Worm (Caenorhabditis elegans) whole organism, late embryonic: ENCODE data around the gene unc-31.

Source experiments
- C38D4.7 ChIP-seq: fragments of 200-800 bp; sonication (Bioruptor generic); optimal IDR thresholded peaks from 2 replicates; lab custom pipeline; 2018; ENCODE audit warnings: mild to moderate bottlenecking, missing genetic modification characterization, moderate library complexity, missing compliant biosample characterization
- Y22D7AL.16 ChIP-seq: sonication (generic microtip); optimal IDR thresholded peaks from 2 replicates; lab custom pipeline; 2016; ENCODE audit warnings: missing genetic modification characterization, missing compliant biosample characterization
- ahr-1 ChIP-seq: sonication (generic microtip); optimal IDR thresholded peaks from 2 replicates; lab custom pipeline; 2016; ENCODE audit warnings: missing genetic modification characterization, missing compliant biosample characterization
- ceh-2 ChIP-seq: sonication (generic microtip); optimal IDR thresholded peaks from 2 replicates; lab custom pipeline; 2016; ENCODE audit warnings: missing genotype, missing genetic modification characterization, missing compliant biosample characterization
- ceh-24 ChIP-seq: sonication (generic microtip); optimal IDR thresholded peaks from 2 replicates; lab custom pipeline; 2016; ENCODE audit warnings: mild to moderate bottlenecking, missing genetic modification characterization, missing compliant biosample characterization
- ceh-31 ChIP-seq: sonication (generic microtip); optimal IDR thresholded peaks from 2 replicates; lab custom pipeline; 2016; ENCODE audit warnings: missing genetic modification characterization, missing compliant biosample characterization
- ceh-34 ChIP-seq: sonication (generic microtip); optimal IDR thresholded peaks from 2 replicates; lab custom pipeline; 2016; ENCODE audit warnings: mild to moderate bottlenecking, missing genetic modification characterization, missing compliant biosample characterization
- ceh-48 ChIP-seq: sonication (generic microtip); optimal IDR thresholded peaks from 2 replicates; lab custom pipeline; 2016; ENCODE audit warnings: missing genetic modification characterization, inconsistent platforms, missing compliant biosample characterization
- ceh-9 ChIP-seq: sonication (generic microtip); optimal IDR thresholded peaks from 2 replicates; lab custom pipeline; 2016; ENCODE audit warnings: mild to moderate bottlenecking, missing genetic modification characterization, inconsistent platforms, missing compliant biosample characterization
- dmd-4 ChIP-seq: sonication (generic microtip); optimal IDR thresholded peaks from 2 replicates; lab custom pipeline; 2016; ENCODE audit warnings: borderline replicate concordance, missing genetic modification characterization, missing compliant biosample characterization
- dve-1 ChIP-seq: sonication (generic microtip); optimal IDR thresholded peaks from 2 replicates; lab custom pipeline; 2017; ENCODE audit warnings: antibody characterized with exemption, mild to moderate bottlenecking, missing genetic modification characterization, missing compliant biosample characterization
- ets-4 ChIP-seq: sonication (generic microtip); optimal IDR thresholded peaks from 2 replicates; lab custom pipeline; 2016; ENCODE audit warnings: missing genetic modification characterization, missing compliant biosample characterization
- eyg-1 ChIP-seq: sonication (generic microtip); optimal IDR thresholded peaks from 2 replicates; lab custom pipeline; 2016; ENCODE audit warnings: missing genotype, missing genetic modification characterization, missing compliant biosample characterization
- fkh-6 ChIP-seq: sonication (generic microtip); optimal IDR thresholded peaks from 2 replicates; lab custom pipeline; 2016; ENCODE audit warnings: missing genetic modification characterization, missing compliant biosample characterization
- hlh-15 ChIP-seq: sonication (generic microtip); optimal IDR thresholded peaks from 2 replicates; lab custom pipeline; 2016; ENCODE audit warnings: missing genetic modification characterization, missing compliant biosample characterization
- hlh-30 ChIP-seq: sonication (generic microtip); optimal IDR thresholded peaks from 2 replicates; lab custom pipeline; 2017; ENCODE audit warnings: antibody characterized with exemption, missing genetic modification characterization, missing compliant biosample characterization; ENCODE audit not compliant: insufficient read depth
- hlh-6 ChIP-seq: sonication (generic microtip); optimal IDR thresholded peaks from 2 replicates; lab custom pipeline; 2016; ENCODE audit warnings: missing genotype, missing genetic modification characterization, missing compliant biosample characterization
- hlh-8 ChIP-seq: sonication (generic microtip); optimal IDR thresholded peaks from 2 replicates; lab custom pipeline; 2016; ENCODE audit warnings: missing genotype, missing genetic modification characterization, missing compliant biosample characterization
- lim-6 ChIP-seq: sonication (generic microtip); optimal IDR thresholded peaks from 2 replicates; lab custom pipeline; 2016; ENCODE audit warnings: missing genetic modification characterization, missing compliant biosample characterization
- madf-2 ChIP-seq: sonication (generic microtip); optimal IDR thresholded peaks from 2 replicates; lab custom pipeline; 2017; ENCODE audit warnings: missing genetic modification characterization, missing compliant biosample characterization
- nfya-1 ChIP-seq: sonication (generic microtip); optimal IDR thresholded peaks from 2 replicates; lab custom pipeline; 2017; ENCODE audit warnings: missing genetic modification characterization, mild to moderate bottlenecking, missing compliant biosample characterization, antibody characterized with exemption, moderate library complexity
- nhr-11 ChIP-seq: fragments of 150-350 bp; optimal IDR thresholded peaks from 2 replicates; lab custom pipeline; 2014; ENCODE audit warnings: missing biosample characterization, missing genetic modification characterization
- odd-2 ChIP-seq: sonication (generic microtip); optimal IDR thresholded peaks from 2 replicates; lab custom pipeline; 2017; ENCODE audit warnings: antibody characterized with exemption, mild to moderate bottlenecking, missing genetic modification characterization, missing compliant biosample characterization
- pag-3 ChIP-seq: sonication (generic microtip); optimal IDR thresholded peaks from 2 replicates; lab custom pipeline; 2016; ENCODE audit warnings: missing compliant biosample characterization, missing genetic modification characterization, borderline replicate concordance
- pax-1 ChIP-seq: fragments of 150-350 bp; optimal IDR thresholded peaks from 2 replicates; lab custom pipeline; 2014; ENCODE audit warnings: missing biosample characterization, missing genetic modification characterization
- pha-4 ChIP-seq: fragments of 150-350 bp; optimal IDR thresholded peaks from 2 replicates; lab custom pipeline; 2018; ENCODE audit warnings: missing biosample characterization, missing genetic modification reagents, missing genetic modification characterization
- pqm-1 ChIP-seq: sonication (generic microtip); optimal IDR thresholded peaks from 2 replicates; lab custom pipeline; 2016; ENCODE audit warnings: missing genetic modification characterization, missing compliant biosample characterization
- pros-1 ChIP-seq: fragments of 150-350 bp; optimal IDR thresholded peaks from 2 replicates; lab custom pipeline; 2014; ENCODE audit warnings: missing biosample characterization, missing genetic modification reagents, missing genetic modification characterization
- sdc-2 ChIP-seq: sonication (generic microtip); optimal IDR thresholded peaks from 2 replicates; lab custom pipeline; 2016; ENCODE audit warnings: missing genotype, missing genetic modification characterization, missing compliant biosample characterization
- sox-2 ChIP-seq: fragments of 200-800 bp; sonication (Bioruptor generic); IDR thresholded peaks from 2 replicates; pipeline ENCODE4 v1.3.6; 2022; ENCODE audit warnings: missing genetic modification reagents, missing genetic modification characterization, missing compliant biosample characterization
- sox-4 ChIP-seq: sonication (generic microtip); optimal IDR thresholded peaks from 2 replicates; lab custom pipeline; 2017; ENCODE audit warnings: mild to moderate bottlenecking, missing genetic modification characterization, inconsistent platforms, missing compliant biosample characterization
- tbx-7 ChIP-seq: sonication (generic microtip); optimal IDR thresholded peaks from 2 replicates; lab custom pipeline; 2016; ENCODE audit warnings: missing genotype, missing genetic modification characterization, missing compliant biosample characterization
- unc-42 ChIP-seq: sonication (generic microtip); optimal IDR thresholded peaks from 2 replicates; lab custom pipeline; 2016; ENCODE audit warnings: missing genotype, missing genetic modification characterization, missing compliant biosample characterization
- unc-55 ChIP-seq: sonication (generic microtip); optimal IDR thresholded peaks from 2 replicates; lab custom pipeline; 2017; ENCODE audit warnings: missing biosample characterization, missing genetic modification reagents, missing genetic modification characterization
- unc-86 ChIP-seq: sonication (generic microtip); optimal IDR thresholded peaks from 2 replicates; lab custom pipeline; 2016; ENCODE audit warnings: missing genetic modification characterization, missing compliant biosample characterization
- zip-5 ChIP-seq: sonication (generic microtip); optimal IDR thresholded peaks from 2 replicates; lab custom pipeline; 2016; ENCODE audit warnings: missing genetic modification characterization, missing compliant biosample characterization
- ztf-16 ChIP-seq: sonication (generic microtip); optimal IDR thresholded peaks from 2 replicates; lab custom pipeline; 2017; ENCODE audit warnings: missing genetic modification characterization, missing compliant biosample characterization

The unc-31 gene

ce11 chrIV:12783165-12783564, 9.5 kb downstream of the unc-31 start:
- peak; percentile 61 for TF ChIP-seq nfya-1 (tag; lab: Kevin White, UChicago)
- TF ChIP-seq fkh-6, result no peak
- no peak for TF ChIP-seq ceh-2

DNA sequence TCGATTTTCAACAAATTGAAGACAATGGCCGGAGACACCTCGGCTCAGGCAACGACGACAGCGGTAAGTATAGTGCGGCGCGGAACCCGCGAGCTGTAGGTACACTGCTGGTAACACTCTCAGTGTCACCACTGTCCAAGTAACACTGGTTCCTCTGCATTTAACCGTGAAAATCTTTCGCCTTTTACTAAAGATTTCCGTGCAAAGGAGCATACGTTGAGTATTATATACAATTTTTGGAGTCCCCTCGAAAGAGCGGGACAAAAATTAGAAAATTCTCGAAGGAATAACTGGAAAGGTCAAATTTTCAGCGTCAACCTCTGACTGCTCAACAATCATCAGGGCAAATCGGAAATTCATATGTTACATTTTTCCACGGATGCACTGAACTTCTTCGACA, 12.3 kb downstream of the unc-31 start:
- no peak for TF ChIP-seq zip-5 (tag; lab: Kevin White, UChicago)
- TF ChIP-seq ceh-34 (tag; lab: Kevin White, UChicago), result no peak
- no peak for TF ChIP-seq pqm-1
- no peak for TF ChIP-seq C38D4.7
- TF ChIP-seq tbx-7, result no peak
- TF ChIP-seq sox-2 (GFP tag; lab: Robert Waterston, UW), result no peak
- TF ChIP-seq madf-2 (tag; lab: Kevin White, UChicago), result no peak
- TF ChIP-seq pax-1 (tag; lab: Kevin White, UChicago), result no peak
- TF ChIP-seq fkh-6, result no peak
- no peak for TF ChIP-seq eyg-1
- TF ChIP-seq unc-55 (GFP tag; lab: Kevin White, UChicago), result no peak
- TF ChIP-seq ztf-16 (tag; lab: Kevin White, UChicago), result no peak
- no peak for TF ChIP-seq pros-1
- TF ChIP-seq dmd-4 (tag; lab: Kevin White, UChicago), result no peak
- no peak for TF ChIP-seq ceh-31 (tag; lab: Kevin White, UChicago)
- no peak for TF ChIP-seq nhr-11 (tag; lab: Kevin White, UChicago)
- TF ChIP-seq unc-86 (tag; lab: Kevin White, UChicago), result no peak

ce11 chrIV:12789088-12789487, 15.4 kb downstream of the unc-31 start, which contains the start of gene F07C6.3:
F07C6.3 (plus strand) TSS chrIV:12789235.
- TF ChIP-seq hlh-6 (tag; lab: Kevin White, UChicago) (no peak), pag-3 (no peak), nhr-11 (tag; lab: Kevin White, UChicago) (no peak), ceh-31 (tag; lab: Kevin White, UChicago) (no peak), ceh-2 (no peak), hlh-15 (tag; lab: Kevin White, UChicago) (no peak), lim-6 (tag; lab: Kevin White, UChicago) (no peak), odd-2 (tag; lab: Kevin White, UChicago) (no peak), pha-4 (tag; lab: Kevin White, UChicago) (no peak), sdc-2 (no peak), hlh-8 (tag; lab: Kevin White, UChicago) (no peak)
- TF ChIP-seq, all 69 proteins: peak for 0

ce11 chrIV:12790871-12791270, 17.2 kb downstream of the unc-31 start, which contains the start of gene F07C6.2:
F07C6.2 (plus strand) TSS chrIV:12791171.
- TF ChIP-seq ahr-1 (tag; lab: Kevin White, UChicago) (no peak), sdc-2 (no peak)
- TF ChIP-seq, all 69 proteins: peak for 0

DNA sequence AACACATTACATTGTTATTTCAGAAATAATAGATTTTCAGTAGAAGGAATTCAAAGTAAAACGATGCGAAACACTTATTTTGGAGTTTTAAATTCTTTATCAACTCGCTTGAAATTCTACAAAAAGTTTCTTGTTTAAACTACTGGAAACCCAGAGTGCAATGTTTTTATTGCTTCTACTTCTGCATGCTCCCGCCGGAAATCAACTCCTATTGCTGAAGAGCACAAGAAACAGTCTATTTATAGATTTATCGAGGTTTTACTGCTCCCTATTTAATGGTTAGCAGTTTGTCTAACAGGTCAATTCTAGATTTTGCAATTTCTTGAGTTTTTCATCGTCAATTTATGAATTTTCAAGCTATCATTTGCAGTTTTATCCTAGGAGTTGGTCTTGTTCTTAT, 18.8 kb downstream of the unc-31 start, which contains the start of gene F07C6.6:
F07C6.6 (plus strand) TSS at position 301 of the 400 bp plus-strand sequence.
- TF ChIP-seq ets-4 (tag; lab: Kevin White, UChicago), result no peak
- TF ChIP-seq fkh-6, result no peak
- no peak for TF ChIP-seq ceh-9
- TF ChIP-seq dve-1, result no peak
- TF ChIP-seq sox-4 (tag; lab: Kevin White, UChicago), result no peak
- no peak for TF ChIP-seq unc-42 (tag; lab: Kevin White, UChicago)
- no peak for TF ChIP-seq sox-2 (GFP tag; lab: Robert Waterston, UW)
- no peak for TF ChIP-seq hlh-30 (tag; lab: Kevin White, UChicago)
- no peak for TF ChIP-seq ceh-24 (tag; lab: Kevin White, UChicago)
- TF ChIP-seq Y22D7AL.16 (tag; lab: Kevin White, UChicago), result no peak
- no peak for TF ChIP-seq ceh-48 (tag; lab: Kevin White, UChicago)
